Worm (Caenorhabditis elegans): Measurements from ENCODE around the gene sri-27.

Gene sri-27

DNA sequence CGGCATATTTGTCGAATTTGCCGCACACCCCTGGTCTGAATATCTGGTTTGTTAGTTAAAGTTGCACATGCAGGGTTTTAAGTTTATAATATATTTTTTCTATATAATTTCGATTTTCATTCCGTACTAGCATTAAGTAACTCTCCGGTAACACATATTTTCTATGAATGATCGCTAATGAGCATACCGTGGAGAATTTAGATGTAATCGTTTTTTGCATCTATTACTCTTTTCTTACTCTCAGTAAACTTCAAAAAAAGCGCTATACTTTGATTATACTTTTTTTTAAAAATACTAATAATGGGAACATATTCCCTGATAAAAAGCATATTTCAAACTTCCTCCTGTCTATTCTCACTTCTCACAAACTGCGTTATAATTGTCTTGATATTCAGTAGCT lies 9.1 kb downstream of the sri-27 start, which contains the start of gene str-160:
Gene str-160 (plus strand): TSS at position 301 of the 400 bp plus-strand sequence.
- TF ChIP-seq nhr-43 (tag; optimal IDR thresholded peaks at IDR 0.05; ENCODE audit: poor library complexity, severe bottlenecking) (no peak), zag-1 (tag; optimal IDR thresholded peaks at IDR 0.05) (no peak), jun-1 (tag; optimal IDR thresholded peaks at IDR 0.05) (no peak), fos-1 (tag; optimal IDR thresholded peaks at IDR 0.05) (no peak)

DNA sequence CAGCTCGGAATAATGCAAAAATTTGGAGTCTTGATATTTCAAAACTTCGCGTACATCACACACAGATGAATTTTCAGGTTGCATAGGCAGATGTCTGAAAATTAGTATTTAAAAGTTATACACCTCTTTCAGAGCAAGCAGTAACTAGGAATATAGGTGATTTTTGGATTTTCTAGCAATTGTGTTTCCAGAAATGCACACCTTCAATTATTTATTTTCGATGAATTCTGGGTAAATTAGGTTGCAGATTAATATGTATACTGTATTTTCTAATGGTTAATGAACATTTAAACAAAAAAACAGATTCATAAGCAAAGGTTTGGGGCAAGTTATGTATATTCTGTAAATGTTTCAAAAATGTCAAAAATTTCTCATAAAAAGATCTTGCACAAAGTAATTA lies 15.6 kb downstream of the sri-27 start, which contains the start of gene srab-25:
Gene srab-25 (minus strand): TSS at position 101 of the 400 bp plus-strand sequence.
- TF ChIP-seq nhr-76 (tag; optimal IDR thresholded peaks at IDR 0.05), result no peak

DNA sequence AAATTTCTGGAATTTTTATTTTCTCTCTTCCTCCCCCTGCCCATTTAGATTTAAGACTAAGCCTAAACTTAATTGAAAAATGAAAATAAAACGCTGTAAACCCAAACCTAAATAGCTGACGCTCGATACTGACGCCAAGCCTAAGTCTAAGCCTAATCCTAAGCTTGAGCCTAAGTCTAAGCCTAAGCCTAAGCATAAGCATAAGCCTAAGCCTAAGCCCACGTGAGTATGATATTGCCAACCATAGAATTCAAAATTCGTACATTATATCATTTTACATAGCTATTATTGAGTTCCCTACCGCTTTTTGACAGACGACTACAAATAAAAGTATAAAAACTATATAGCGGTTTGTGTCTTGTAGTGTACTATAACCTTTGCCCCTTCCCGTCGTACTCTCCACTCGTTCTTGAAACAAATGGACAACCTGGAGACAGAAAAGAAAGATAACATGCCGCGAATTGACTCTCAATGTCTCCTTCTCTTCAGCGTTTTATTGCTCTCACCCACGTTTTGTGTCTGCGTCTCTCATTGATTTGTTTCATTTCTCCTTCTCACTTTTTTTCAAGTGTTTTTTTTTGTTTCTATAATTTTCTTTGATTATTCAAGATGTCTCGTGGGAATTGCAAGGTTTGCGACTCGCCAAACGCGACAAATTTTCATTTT lies 17.9 kb downstream of the sri-27 start, which contains the start of gene nhr-256:
Gene nhr-256 (plus strand): TSS at position 567 of the 666 bp plus-strand sequence.
- peak; percentile 95 for TF ChIP-seq pqm-1 (tag; optimal IDR thresholded peaks at IDR 0.05)
- TF ChIP-seq elt-2 (tag; optimal IDR thresholded peaks at IDR 0.05), result peak; percentile 93
- TF ChIP-seq nhr-77 (tag; optimal IDR thresholded peaks at IDR 0.05), result no peak
- peak; percentile 79 for TF ChIP-seq nfya-1 (tag; optimal IDR thresholded peaks at IDR 0.05; ENCODE audit: insufficient read depth)
- peak; percentile 27 for TF ChIP-seq lin-15B (tag; optimal IDR thresholded peaks at IDR 0.05)
- TF ChIP-seq pha-4 (tag; optimal IDR thresholded peaks at IDR 0.05), result peak; percentile 87
- no peak for TF ChIP-seq egl-27 (tag; optimal IDR thresholded peaks at IDR 0.05)
- TF ChIP-seq tbx-2 (tag; optimal IDR thresholded peaks at IDR 0.05), result no peak
- peak; percentile 47 for TF ChIP-seq hmg-11 (tag; optimal IDR thresholded peaks at IDR 0.05)
- TF ChIP-seq R02D3.7 (tag; optimal IDR thresholded peaks at IDR 0.05), result peak; percentile 23
- TF ChIP-seq egl-5 (tag; optimal IDR thresholded peaks at IDR 0.05), result peak; percentile 70
- no peak for TF ChIP-seq sea-2 (GFP tag; optimal IDR thresholded peaks at IDR 0.05)
- TF ChIP-seq nhr-43 (tag; optimal IDR thresholded peaks at IDR 0.05; ENCODE audit: poor library complexity, severe bottlenecking), result peak; percentile 35
- TF ChIP-seq ceh-28 (tag; optimal IDR thresholded peaks at IDR 0.05), result peak; percentile 81
- no peak for TF ChIP-seq ztf-11 (tag; optimal IDR thresholded peaks at IDR 0.05)
- TF ChIP-seq nhr-25 (tag; optimal IDR thresholded peaks at IDR 0.05), result peak; percentile 72
- peak; percentile 20 for TF ChIP-seq lin-39 (tag; optimal IDR thresholded peaks at IDR 0.05)

DNA sequence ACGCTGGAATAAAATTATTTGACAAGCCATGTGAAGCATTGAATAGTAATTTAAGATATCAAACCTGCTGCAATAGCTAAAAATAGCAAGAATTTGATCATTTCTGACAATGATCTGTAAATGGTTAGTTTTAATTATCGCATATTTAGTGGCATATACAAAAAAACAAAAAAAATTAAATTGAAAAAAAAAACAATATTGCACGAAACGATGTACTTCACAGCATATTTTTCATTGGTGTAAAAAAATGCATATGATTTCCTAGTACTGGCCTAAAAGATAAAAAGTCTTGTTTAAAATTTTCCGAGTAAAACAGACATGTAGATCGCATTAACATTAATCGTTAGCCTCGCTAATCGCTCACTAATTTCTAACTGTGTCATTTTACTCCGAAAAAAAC lies 23.6 kb downstream of the sri-27 start, which contains the start of gene ZK697.8:
Gene ZK697.8 (minus strand): TSS at position 101 of the 400 bp plus-strand sequence.
- TF ChIP-seq nhr-11 (tag; optimal IDR thresholded peaks at IDR 0.05) (no peak), nhr-23 (tag; optimal IDR thresholded peaks at IDR 0.05) (no peak), nhr-77 (tag; optimal IDR thresholded peaks at IDR 0.05) (no peak), nhr-237 (tag; optimal IDR thresholded peaks at IDR 0.05) (no peak), mdl-1 (tag; optimal IDR thresholded peaks at IDR 0.05) (no peak), pha-4 (tag; optimal IDR thresholded peaks at IDR 0.05) (no peak), skn-1 (tag; optimal IDR thresholded peaks at IDR 0.05) (no peak), ceh-28 (tag; optimal IDR thresholded peaks at IDR 0.05) (no peak), zag-1 (tag; optimal IDR thresholded peaks at IDR 0.05) (no peak), nhr-25 (tag; optimal IDR thresholded peaks at IDR 0.05) (no peak), ceh-16 (tag; optimal IDR thresholded peaks at IDR 0.05) (no peak), R02D3.7 (tag; optimal IDR thresholded peaks at IDR 0.05) (no peak), aly-2 (tag; optimal IDR thresholded peaks at IDR 0.05) (no peak)

DNA sequence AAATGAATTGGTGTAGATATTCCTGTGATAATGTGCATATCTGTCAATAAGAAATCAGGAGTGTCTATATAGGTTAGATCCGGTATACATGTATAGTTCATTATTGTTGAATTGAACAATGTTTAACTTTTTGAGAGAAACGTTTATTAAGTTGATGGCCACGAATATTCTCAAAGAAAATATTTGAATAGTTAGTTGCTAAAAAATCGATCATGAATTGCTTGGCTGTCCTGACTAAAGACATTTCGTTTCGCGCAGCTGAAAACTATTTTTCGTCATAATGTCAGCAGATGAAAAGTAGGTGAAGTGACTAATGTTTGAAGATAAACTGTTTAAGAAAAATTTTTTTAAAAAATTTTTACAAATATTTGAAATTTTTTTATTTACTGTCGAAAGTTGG lies 26.0 kb downstream of the sri-27 start, which contains the start of gene srh-199:
Gene srh-199 (minus strand): TSS at position 101 of the 400 bp plus-strand sequence.
- no peak for TF ChIP-seq hmg-11 (tag; optimal IDR thresholded peaks at IDR 0.05)
- TF ChIP-seq lin-15B (tag; optimal IDR thresholded peaks at IDR 0.05), result no peak
- no peak for TF ChIP-seq unc-39 (tag; optimal IDR thresholded peaks at IDR 0.05)
- no peak for TF ChIP-seq fos-1 (tag; optimal IDR thresholded peaks at IDR 0.05)
- no peak for TF ChIP-seq elt-2 (tag; optimal IDR thresholded peaks at IDR 0.05)
- no peak for TF ChIP-seq ztf-11 (tag; optimal IDR thresholded peaks at IDR 0.05)
- TF ChIP-seq nhr-28 (tag; optimal IDR thresholded peaks at IDR 0.05), result no peak
- TF ChIP-seq pqm-1 (tag; optimal IDR thresholded peaks at IDR 0.05), result no peak
- no peak for TF ChIP-seq skn-1 (tag; optimal IDR thresholded peaks at IDR 0.05)

DNA sequence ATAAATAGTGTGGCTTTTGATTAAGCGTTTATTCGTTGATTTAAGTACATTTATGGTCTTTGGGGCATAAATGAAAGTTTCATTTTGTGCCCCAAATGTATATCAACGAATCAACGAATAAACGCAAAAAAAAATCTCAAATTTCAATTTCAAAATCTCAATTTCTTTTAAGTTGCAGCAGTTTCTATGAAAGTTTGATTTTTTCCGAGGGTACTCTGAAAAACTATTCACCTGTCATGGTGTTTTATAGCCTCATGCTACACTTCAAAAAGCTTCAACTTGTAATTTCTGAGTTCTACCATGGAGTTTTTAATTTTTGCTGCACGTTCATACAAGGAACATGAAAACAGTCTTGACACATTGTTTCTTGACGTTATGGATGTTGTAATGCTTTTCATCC lies 27.0 kb downstream of the sri-27 start, which contains the start of gene ZK697.1:
Gene ZK697.1 (plus strand): TSS at position 301 of the 400 bp plus-strand sequence.
- no peak for TF ChIP-seq elt-1 (tag; optimal IDR thresholded peaks at IDR 0.05)
